Worm (Caenorhabditis elegans) whole organism, young adult: ENCODE measurements around the gene F39D8.3.

ENCODE experiments used
- F39B2.1 ChIP-seq: fragments of 200-800 bp; sonication (Bioruptor generic); IDR thresholded peaks from 2 replicates; pipeline ENCODE4 v1.3.6; 2022; ENCODE audit warnings: missing genetic modification reagents, missing genetic modification characterization, missing compliant biosample characterization
- ama-1 ChIP-seq, 3 experiments: fragments of 150-350 bp in 1 of 3; sonication (generic microtip) in 2 of 3; optimal IDR thresholded peaks; 2 replicates each; lab custom pipeline; 2014 to 2018; ENCODE audit warnings: missing biosample characterization in 2 of 3, missing genetic modification characterization in 2 of 3, missing genetic modification reagents in 2 of 3
- aptf-2 ChIP-seq: fragments of 200-800 bp; sonication (Bioruptor generic); conservative IDR thresholded peaks from 2 replicates; pipeline ENCODE4 v1.3.6; 2022; ENCODE audit warnings: missing genetic modification reagents, missing genetic modification characterization, missing compliant biosample characterization
- bed-1 ChIP-seq: fragments of 200-800 bp; sonication (Bioruptor generic); IDR thresholded peaks from 2 replicates; pipeline ENCODE4 v1.3.6; 2022; ENCODE audit warnings: missing genetic modification reagents, missing genetic modification characterization, missing compliant biosample characterization
- dox-1 ChIP-seq: fragments of 200-800 bp; sonication (Bioruptor generic); IDR thresholded peaks from 2 replicates; pipeline ENCODE4 v1.3.6; 2022; ENCODE audit warnings: missing genetic modification reagents, missing genetic modification characterization, missing compliant biosample characterization
- nfyb-1 ChIP-seq: fragments of 200-800 bp; sonication (Bioruptor generic); IDR thresholded peaks from 2 replicates; pipeline ENCODE4 v1.3.6; 2022; ENCODE audit warnings: missing genetic modification reagents, missing genetic modification characterization, missing compliant biosample characterization

- TF ChIP-seq ama-1 (optimal IDR thresholded peaks at IDR 0.05; lab: Kevin White, UChicago), result no peak
- TF ChIP-seq ama-1 (GFP tag; optimal IDR thresholded peaks at IDR 0.05; lab: Kevin White, UChicago), result no peak
- TF ChIP-seq F39B2.1 (GFP tag; lab: Robert Waterston, UW), result no peak
- TF ChIP-seq aptf-2 (GFP tag; lab: Robert Waterston, UW), result no peak
- TF ChIP-seq bed-1 (GFP tag; lab: Robert Waterston, UW), result no peak
- TF ChIP-seq nfyb-1 (GFP tag; lab: Robert Waterston, UW), result no peak
- TF ChIP-seq dox-1, result 0 out of 2 replicates have a peak, but pooled peaks have one; percentile 15
These were observed 47.2 kb upstream of the F39D8.3 start for ce11 chrX:15373415-15374048.
